Worm (Caenorhabditis elegans): ENCODE results near the gene T19D12.9.

Gene T19D12.9

DNA sequence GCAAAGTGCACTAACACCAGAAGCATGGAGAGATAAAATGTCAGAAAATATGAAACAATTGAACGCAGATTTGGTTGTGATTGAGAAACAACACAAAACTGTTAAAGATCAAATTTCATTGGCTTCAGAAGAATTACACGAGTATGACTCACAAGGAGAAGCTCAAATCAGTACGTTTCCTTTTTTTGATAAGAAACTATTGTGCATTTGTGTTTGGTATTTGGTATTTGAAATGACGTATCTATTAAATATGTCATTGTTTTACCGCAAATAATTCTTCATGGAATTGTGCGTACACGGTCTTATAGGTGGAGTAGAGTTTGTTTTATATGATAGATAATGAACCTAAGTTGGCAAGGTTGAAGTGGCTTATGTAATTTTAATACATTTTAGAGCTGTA, 27.3 kb upstream of the T19D12.9 start:
- TF ChIP-seq hmbx-1 (tag; optimal IDR thresholded peaks at IDR 0.05) (no peak), flt-1 (GFP tag; IDR thresholded peaks at IDR 0.05) (no peak), scrt-1 (GFP tag; IDR thresholded peaks at IDR 0.05) (no peak), tbx-37 (GFP tag; conservative IDR thresholded peaks at IDR 0.05) (no peak), ets-7 (tag; optimal IDR thresholded peaks at IDR 0.05) (no peak), hnd-1 (tag; optimal IDR thresholded peaks at IDR 0.05) (no peak), ceh-13 (GFP tag; optimal IDR thresholded peaks at IDR 0.05) (no peak), pes-1 (GFP tag; IDR thresholded peaks at IDR 0.05) (no peak), B0310.2 (tag; optimal IDR thresholded peaks at IDR 0.05) (no peak), F13C5.2 (tag; optimal IDR thresholded peaks at IDR 0.05) (no peak), ceh-36 (tag; optimal IDR thresholded peaks at IDR 0.05) (no peak), tbx-11 (GFP tag; IDR thresholded peaks at IDR 0.05) (no peak), hmg-4 (GFP tag; optimal IDR thresholded peaks at IDR 0.05) (no peak), tra-4 (tag; optimal IDR thresholded peaks at IDR 0.05) (no peak), ama-1 (optimal IDR thresholded peaks at IDR 0.05) (no peak), aly-1 (tag; optimal IDR thresholded peaks at IDR 0.05) (no peak)

DNA sequence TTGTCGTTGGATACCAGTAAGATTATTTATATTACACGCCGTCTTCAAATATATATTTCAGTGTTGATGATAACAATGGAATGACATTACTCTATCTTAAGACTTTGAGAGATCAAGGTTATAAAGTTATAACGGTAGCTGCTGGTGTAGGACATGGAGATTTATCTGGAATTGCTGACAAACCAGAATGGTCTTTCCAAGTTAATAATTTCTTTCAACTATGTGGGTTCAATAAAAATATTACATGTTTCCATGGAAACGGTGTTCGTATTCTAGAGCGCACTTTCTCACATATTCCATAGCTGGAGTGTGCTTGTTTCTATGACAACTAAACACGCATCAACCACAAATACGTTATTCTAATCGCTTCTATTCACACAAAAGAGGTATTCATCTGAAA, 25.5 kb upstream of the T19D12.9 start, which contains the start of gene ift-74:
TSS of gene ift-74 (plus strand) at position 301 of the 400 bp plus-strand sequence.
- TF ChIP-seq tbx-11 (GFP tag; IDR thresholded peaks at IDR 0.05) (no peak), hmbx-1 (tag; optimal IDR thresholded peaks at IDR 0.05) (no peak), tra-4 (tag; optimal IDR thresholded peaks at IDR 0.05) (no peak)

DNA sequence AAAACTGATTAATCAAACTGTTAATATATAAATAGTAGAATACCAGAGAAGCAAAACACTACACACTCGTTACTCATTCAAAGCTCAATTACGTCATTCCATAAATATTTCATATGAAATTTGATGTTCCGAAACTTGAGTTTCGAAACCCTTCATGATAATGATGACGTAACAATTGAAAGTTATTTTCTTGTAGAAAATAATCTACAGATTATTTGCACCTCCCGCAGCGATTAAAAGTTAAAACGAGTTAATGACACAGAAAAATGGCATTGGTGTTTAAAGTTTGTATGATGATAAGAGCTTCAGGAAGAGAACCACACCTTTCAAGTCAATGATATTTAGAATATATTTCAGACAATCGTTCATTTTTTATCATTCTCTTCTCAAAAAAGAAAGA, 19.7 kb upstream of the T19D12.9 start, which contains the start of gene H43E16.1:
TSS of gene H43E16.1 (plus strand) at position 375 of the 400 bp plus-strand sequence.
- TF ChIP-seq scrt-1 (GFP tag; IDR thresholded peaks at IDR 0.05) (no peak), sea-1 (GFP tag; conservative IDR thresholded peaks at IDR 0.05) (no peak), ama-1 (optimal IDR thresholded peaks at IDR 0.05) (no peak), ets-7 (tag; optimal IDR thresholded peaks at IDR 0.05) (no peak), hmg-4 (GFP tag; optimal IDR thresholded peaks at IDR 0.05) (no peak), aly-1 (tag; optimal IDR thresholded peaks at IDR 0.05) (no peak), flt-1 (GFP tag; IDR thresholded peaks at IDR 0.05) (no peak), pes-1 (GFP tag; IDR thresholded peaks at IDR 0.05) (no peak), B0310.2 (tag; optimal IDR thresholded peaks at IDR 0.05) (no peak), F13C5.2 (tag; optimal IDR thresholded peaks at IDR 0.05) (no peak), hmbx-1 (tag; optimal IDR thresholded peaks at IDR 0.05) (no peak)

DNA sequence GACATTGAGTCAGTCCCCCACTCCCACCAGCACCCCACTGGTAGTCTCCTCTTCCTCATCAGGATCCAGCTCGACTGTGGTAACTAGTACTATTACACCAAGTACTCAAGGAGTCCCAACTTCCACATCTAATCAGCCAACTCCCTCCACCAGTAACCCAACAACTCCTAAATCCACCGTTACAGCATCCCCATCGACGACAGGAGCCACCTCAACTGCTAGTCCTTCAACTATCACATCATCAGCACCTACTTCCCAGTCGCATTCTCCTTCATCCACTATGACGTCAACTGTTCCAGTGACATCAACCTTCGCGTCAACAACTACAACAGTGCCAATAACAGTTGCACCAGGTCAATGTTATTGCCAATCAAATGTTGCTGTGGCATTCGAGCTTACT, 14.3 kb upstream of the T19D12.9 start:
- TF ChIP-seq pes-1 (GFP tag; IDR thresholded peaks at IDR 0.05), result no peak
- TF ChIP-seq F13C5.2 (tag; optimal IDR thresholded peaks at IDR 0.05), result no peak
- no peak for TF ChIP-seq hnd-1 (tag; optimal IDR thresholded peaks at IDR 0.05)
- no peak for TF ChIP-seq ceh-13 (GFP tag; optimal IDR thresholded peaks at IDR 0.05)
- TF ChIP-seq flt-1 (GFP tag; IDR thresholded peaks at IDR 0.05), result no peak
- no peak for TF ChIP-seq hmg-4 (GFP tag; optimal IDR thresholded peaks at IDR 0.05)
- TF ChIP-seq ceh-36 (tag; optimal IDR thresholded peaks at IDR 0.05), result no peak
- no peak for TF ChIP-seq hmbx-1 (tag; optimal IDR thresholded peaks at IDR 0.05)
- no peak for TF ChIP-seq tbx-37 (GFP tag; conservative IDR thresholded peaks at IDR 0.05)
- TF ChIP-seq ets-7 (tag; optimal IDR thresholded peaks at IDR 0.05), result no peak
- no peak for TF ChIP-seq tra-4 (tag; optimal IDR thresholded peaks at IDR 0.05)
- no peak for TF ChIP-seq ama-1 (optimal IDR thresholded peaks at IDR 0.05)
- TF ChIP-seq sea-1 (GFP tag; conservative IDR thresholded peaks at IDR 0.05), result no peak
- no peak for TF ChIP-seq scrt-1 (GFP tag; IDR thresholded peaks at IDR 0.05)
- TF ChIP-seq B0310.2 (tag; optimal IDR thresholded peaks at IDR 0.05), result no peak
- no peak for TF ChIP-seq tbx-11 (GFP tag; IDR thresholded peaks at IDR 0.05)
- no peak for TF ChIP-seq aly-1 (tag; optimal IDR thresholded peaks at IDR 0.05)

DNA sequence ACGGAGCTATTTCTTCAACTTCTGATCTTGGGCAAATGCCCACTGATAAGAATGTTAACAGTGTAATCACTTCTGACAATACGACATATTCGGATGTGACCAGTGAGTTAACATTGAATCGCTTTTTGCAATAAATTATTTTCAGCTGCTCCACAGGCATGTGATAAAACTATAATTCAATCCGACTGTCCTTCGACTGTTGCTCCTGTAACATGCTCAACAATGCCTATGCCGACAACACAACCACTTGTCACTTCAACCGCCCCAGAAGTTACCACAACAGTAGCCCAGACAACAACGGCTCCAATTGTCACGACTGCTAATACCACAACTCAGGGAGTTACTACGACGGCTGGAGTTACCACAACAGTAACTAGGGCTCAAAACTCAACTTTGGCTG, 13.3 kb upstream of the T19D12.9 start:
- TF ChIP-seq hmg-4 (GFP tag; optimal IDR thresholded peaks at IDR 0.05) (no peak), ceh-13 (GFP tag; optimal IDR thresholded peaks at IDR 0.05) (no peak), ama-1 (optimal IDR thresholded peaks at IDR 0.05) (no peak), tbx-37 (GFP tag; conservative IDR thresholded peaks at IDR 0.05) (no peak)

DNA sequence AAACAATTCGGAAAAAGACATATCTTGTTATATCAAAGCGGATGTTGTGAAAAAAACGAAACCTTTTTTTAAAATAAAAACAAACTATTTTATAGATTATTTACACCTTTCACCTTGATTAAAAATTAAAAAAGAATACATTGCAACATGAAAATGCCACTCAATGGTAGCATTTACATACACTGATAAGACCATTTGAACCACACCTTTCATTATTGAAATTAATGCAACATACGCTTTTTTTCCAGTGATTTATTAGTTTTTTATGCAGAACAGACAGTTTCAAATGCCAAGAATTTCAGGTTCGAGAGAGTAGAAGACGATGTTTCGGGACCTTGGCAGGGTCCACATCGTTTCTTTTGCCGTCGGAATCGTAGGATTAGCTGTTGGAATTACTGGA, 12.4 kb upstream of the T19D12.9 start, which contains the start of gene T19D12.1:
TSS of gene T19D12.1 (plus strand) at position 301 of the 400 bp plus-strand sequence.
- TF ChIP-seq hnd-1 (tag; optimal IDR thresholded peaks at IDR 0.05) (no peak), hmg-4 (GFP tag; optimal IDR thresholded peaks at IDR 0.05) (no peak), ceh-13 (GFP tag; optimal IDR thresholded peaks at IDR 0.05) (no peak), pes-1 (GFP tag; IDR thresholded peaks at IDR 0.05) (no peak), flt-1 (GFP tag; IDR thresholded peaks at IDR 0.05) (no peak), ets-7 (tag; optimal IDR thresholded peaks at IDR 0.05) (no peak), tbx-11 (GFP tag; IDR thresholded peaks at IDR 0.05) (no peak), tra-4 (tag; optimal IDR thresholded peaks at IDR 0.05) (no peak), aly-1 (tag; optimal IDR thresholded peaks at IDR 0.05) (no peak), tbx-37 (GFP tag; conservative IDR thresholded peaks at IDR 0.05) (no peak), ama-1 (optimal IDR thresholded peaks at IDR 0.05) (no peak), sea-1 (GFP tag; conservative IDR thresholded peaks at IDR 0.05) (no peak), B0310.2 (tag; optimal IDR thresholded peaks at IDR 0.05) (no peak), ceh-36 (tag; optimal IDR thresholded peaks at IDR 0.05) (no peak), scrt-1 (GFP tag; IDR thresholded peaks at IDR 0.05) (no peak), hmbx-1 (tag; optimal IDR thresholded peaks at IDR 0.05) (no peak), F13C5.2 (tag; optimal IDR thresholded peaks at IDR 0.05) (no peak)

DNA sequence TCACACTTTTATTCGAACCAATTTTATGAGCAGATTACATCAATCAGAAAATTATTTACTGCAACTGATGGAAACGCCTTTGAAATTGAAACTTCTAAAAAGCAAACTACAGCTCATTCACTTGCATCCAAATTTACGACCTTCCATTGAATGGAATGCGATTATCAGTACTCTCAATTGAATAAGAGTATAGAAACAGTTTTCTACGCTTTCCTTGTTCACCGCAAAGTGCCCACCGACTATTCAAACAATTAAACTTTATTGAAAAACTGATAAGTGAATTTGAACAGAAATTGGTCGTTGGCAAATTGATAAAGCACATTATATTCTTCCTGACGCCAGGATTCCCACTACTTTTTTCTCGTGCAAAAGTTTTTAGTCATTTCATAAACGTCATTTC, 11.7 kb upstream of the T19D12.9 start:
- no peak for TF ChIP-seq aly-1 (tag; optimal IDR thresholded peaks at IDR 0.05)
- no peak for TF ChIP-seq flt-1 (GFP tag; IDR thresholded peaks at IDR 0.05)
- TF ChIP-seq sea-1 (GFP tag; conservative IDR thresholded peaks at IDR 0.05), result no peak

DNA sequence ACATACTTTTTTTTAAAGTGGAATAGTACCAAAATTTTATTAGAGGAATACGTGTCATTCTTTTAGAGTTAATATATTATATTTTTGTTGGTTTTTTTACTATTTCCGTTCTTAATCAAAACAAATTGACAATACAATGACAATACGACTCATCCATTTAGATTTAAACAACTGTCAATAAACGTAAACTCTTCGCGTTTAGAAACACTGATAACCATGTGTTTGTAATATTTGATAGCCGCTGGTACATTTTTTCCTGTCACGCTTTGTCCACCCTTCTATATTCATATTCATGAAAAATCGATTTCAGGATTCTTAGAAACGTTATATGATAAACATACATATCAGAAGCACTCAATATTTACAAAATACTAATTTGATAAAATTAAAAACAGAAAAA, 9.6 kb upstream of the T19D12.9 start:
- no peak for TF ChIP-seq ama-1 (optimal IDR thresholded peaks at IDR 0.05)
- no peak for TF ChIP-seq pes-1 (GFP tag; IDR thresholded peaks at IDR 0.05)

All from whole organism, early embryonic.